Worm (Caenorhabditis elegans) whole organism, L4 larva: ENCODE results near the gene col-38.
A peak's percentile ranks its signal among the peaks of the same experiment; 100 is the strongest.

Source experiments
- aha-1 ChIP-seq: fragments of 150-350 bp; peaks from one replicate; lab custom pipeline; 2014; ENCODE audit warnings: missing biosample characterization, missing genetic modification characterization
- ama-1 ChIP-seq: fragments of 150-350 bp; optimal IDR thresholded peaks from 2 replicates; lab custom pipeline; 2014; ENCODE audit warnings: inconsistent platforms, mixed read lengths
- fkh-10 ChIP-seq: fragments of 150-350 bp; optimal IDR thresholded peaks from 2 replicates; lab custom pipeline; 2014; ENCODE audit warnings: missing biosample characterization, missing genetic modification reagents, missing genetic modification characterization
- fos-1 ChIP-seq: fragments of 150-350 bp; optimal IDR thresholded peaks from 2 replicates; lab custom pipeline; 2014; ENCODE audit warnings: missing biosample characterization, missing genetic modification characterization
- madf-9 ChIP-seq: fragments of 200-800 bp; sonication (Bioruptor generic); conservative IDR thresholded peaks from 2 replicates; pipeline ENCODE4 v1.3.6; 2022; ENCODE audit warnings: missing genetic modification reagents, missing genetic modification characterization, missing compliant biosample characterization
- mep-1 ChIP-seq: fragments of 150-350 bp; sonication (generic microtip); optimal IDR thresholded peaks from 3 replicates; lab custom pipeline; 2014; ENCODE audit warnings: missing biosample characterization, missing genetic modification characterization
- mxl-3 ChIP-seq: fragments of 200-800 bp; sonication (Bioruptor generic); optimal IDR thresholded peaks from 2 replicates; lab custom pipeline; 2018; ENCODE audit warnings: mild to moderate bottlenecking, missing genetic modification characterization, missing compliant biosample characterization
- nhr-11 ChIP-seq: fragments of 150-350 bp; optimal IDR thresholded peaks from 2 replicates; lab custom pipeline; 2014; ENCODE audit warnings: missing biosample characterization, missing genetic modification characterization
- nhr-237 ChIP-seq: sonication (generic microtip); optimal IDR thresholded peaks from 2 replicates; lab custom pipeline; 2017; ENCODE audit warnings: missing biosample characterization, missing genetic modification characterization
- nhr-28 ChIP-seq: fragments of 150-350 bp; optimal IDR thresholded peaks from 2 replicates; lab custom pipeline; 2014; ENCODE audit warnings: missing biosample characterization, missing genetic modification characterization
- skn-1 ChIP-seq: fragments of 150-350 bp; optimal IDR thresholded peaks from 2 replicates; lab custom pipeline; 2014; ENCODE audit warnings: missing biosample characterization, missing genetic modification characterization
- spr-1 ChIP-seq: sonication (generic microtip); optimal IDR thresholded peaks from 2 replicates; lab custom pipeline; 2016; ENCODE audit warnings: mild to moderate bottlenecking, missing genetic modification characterization, missing compliant biosample characterization
- unc-39 ChIP-seq: sonication (generic microtip); optimal IDR thresholded peaks from 2 replicates; lab custom pipeline; 2017; ENCODE audit warnings: missing biosample characterization, missing genetic modification characterization
- unc-62 ChIP-seq, 3 experiments: fragments of 150-350 bp in 1 of 3; sonication (generic microtip); optimal IDR thresholded peaks in 2 of 3; peaks in 1 of 3; 1 replicate in 1 of 3; 2 replicates in 2 of 3; lab custom pipeline; 2014 to 2017; ENCODE audit warnings: missing biosample characterization in 3 of 3, missing genetic modification characterization in 3 of 3, missing genetic modification reagents in 3 of 3, missing genotype in 1 of 3

DNA sequence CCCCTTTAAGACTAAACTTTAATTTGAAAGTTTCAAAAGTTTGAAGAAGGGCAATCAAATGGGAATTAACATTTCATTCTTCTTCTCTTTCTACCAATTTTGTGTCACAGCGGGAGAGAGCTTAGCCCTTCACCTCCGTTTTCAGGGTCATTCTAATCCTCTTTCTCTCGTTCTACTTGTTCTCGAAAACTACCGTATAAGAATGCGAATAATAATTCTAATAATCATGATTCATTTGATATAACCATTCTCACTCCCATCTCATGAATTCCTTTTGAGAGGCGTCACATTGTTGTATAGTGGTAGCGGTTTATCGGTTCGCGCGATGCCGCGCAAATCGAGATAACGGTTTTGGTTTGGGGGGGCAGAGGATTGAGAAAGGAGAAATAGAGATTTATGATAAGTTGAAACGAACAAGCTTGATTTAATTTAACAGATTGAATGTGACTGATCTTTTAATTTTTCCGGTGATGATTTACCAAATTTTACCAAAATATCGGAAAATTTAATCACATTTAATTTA lies 39.7 kb downstream of the col-38 start:
- TF ChIP-seq spr-1 = no peak
- no peak for TF ChIP-seq fos-1
- TF ChIP-seq nhr-28 (tag; lab: Kevin White, UChicago) = no peak
- peak; percentile 39 for TF ChIP-seq aha-1
- TF ChIP-seq mep-1 (tag; lab: Kevin White, UChicago) = no peak
- no peak for TF ChIP-seq fkh-10 (GFP tag; lab: Kevin White, UChicago)
- TF ChIP-seq mxl-3 (GFP tag; lab: Kevin White, UChicago) = no peak
- no peak for TF ChIP-seq unc-39 (tag; lab: Kevin White, UChicago)
- TF ChIP-seq nhr-237 (tag; lab: Kevin White, UChicago) = no peak
- TF ChIP-seq nhr-11 (tag; lab: Kevin White, UChicago) = no peak
- TF ChIP-seq ama-1 = no peak
- no peak for TF ChIP-seq unc-62 (GFP tag; optimal IDR thresholded peaks at IDR 0.05 in 1 of 2; lab: Kevin White, UChicago)
- TF ChIP-seq unc-62 (tag; optimal IDR thresholded peaks at IDR 0.05; lab: Kevin White, UChicago) = no peak
- no peak for TF ChIP-seq skn-1 (tag; lab: Kevin White, UChicago)
- TF ChIP-seq madf-9 = no peak
